Fruit fly (Drosophila melanogaster) whole organism, wandering third instar larva: Measurements from ENCODE around the gene dpp.

Source experiments
- CG32264 ChIP-seq: fragments of 200-800 bp; sonication (Bioruptor generic); optimal IDR thresholded peaks from 2 replicates; lab custom pipeline; 2016; ENCODE audit warnings: missing biosample characterization, missing genetic modification characterization
- Dfd ChIP-seq: fragments of >200 bp; optimal IDR thresholded peaks from 2 replicates; lab custom pipeline; 2017; ENCODE audit warnings: missing biosample characterization, missing genetic modification characterization
- Hnf4 ChIP-seq: fragments of 200-800 bp; sonication (Bioruptor generic); optimal IDR thresholded peaks from 2 replicates; lab custom pipeline; 2016; ENCODE audit warnings: missing biosample characterization, mild to moderate bottlenecking, missing genetic modification characterization
- Hr78 ChIP-seq: fragments of >200 bp; optimal IDR thresholded peaks from 2 replicates; lab custom pipeline; 2017; ENCODE audit warnings: missing biosample characterization, missing genetic modification characterization
- Myc ChIP-seq: fragments of >200 bp; optimal IDR thresholded peaks from 2 replicates; lab custom pipeline; 2017
- OdsH ChIP-seq: fragments of 200-800 bp; sonication (Bioruptor generic); optimal IDR thresholded peaks from 2 replicates; lab custom pipeline; 2016; ENCODE audit warnings: missing biosample characterization, mild to moderate bottlenecking, missing genetic modification characterization
- foxo ChIP-seq, 2 experiments: fragments of 200-800 bp; sonication (Bioruptor generic); optimal IDR thresholded peaks; 2 replicates in 1 of 2; 3 replicates in 1 of 2; lab custom pipeline; 2016 to 2017; ENCODE audit warnings: missing biosample characterization in 2 of 2, missing genetic modification characterization in 2 of 2
- fru ChIP-seq: fragments of 200-800 bp; sonication (Bioruptor generic); optimal IDR thresholded peaks from 3 replicates; lab custom pipeline; 2016; ENCODE audit warnings: missing biosample characterization, mild to moderate bottlenecking, missing genetic modification characterization
- lola ChIP-seq: fragments of >200 bp; optimal IDR thresholded peaks from 2 replicates; lab custom pipeline; 2017; ENCODE audit warnings: missing biosample characterization, missing genetic modification characterization
- pan ChIP-seq: fragments of >200 bp; optimal IDR thresholded peaks from 2 replicates; lab custom pipeline; 2017
- psq ChIP-seq: fragments of 200-800 bp; sonication (Bioruptor generic); optimal IDR thresholded peaks from 3 replicates; lab custom pipeline; 2017; ENCODE audit warnings: missing biosample characterization, mild to moderate bottlenecking, missing genetic modification characterization, moderate library complexity
- rgr ChIP-seq: fragments of 200-800 bp; sonication (Bioruptor generic); optimal IDR thresholded peaks from 3 replicates; lab custom pipeline; 2016; ENCODE audit warnings: missing biosample characterization, mild to moderate bottlenecking, missing genetic modification characterization
- usp ChIP-seq: fragments of >200 bp; optimal IDR thresholded peaks from 2 replicates; lab custom pipeline; 2017; ENCODE audit warnings: missing biosample characterization, missing genetic modification characterization

DNA sequence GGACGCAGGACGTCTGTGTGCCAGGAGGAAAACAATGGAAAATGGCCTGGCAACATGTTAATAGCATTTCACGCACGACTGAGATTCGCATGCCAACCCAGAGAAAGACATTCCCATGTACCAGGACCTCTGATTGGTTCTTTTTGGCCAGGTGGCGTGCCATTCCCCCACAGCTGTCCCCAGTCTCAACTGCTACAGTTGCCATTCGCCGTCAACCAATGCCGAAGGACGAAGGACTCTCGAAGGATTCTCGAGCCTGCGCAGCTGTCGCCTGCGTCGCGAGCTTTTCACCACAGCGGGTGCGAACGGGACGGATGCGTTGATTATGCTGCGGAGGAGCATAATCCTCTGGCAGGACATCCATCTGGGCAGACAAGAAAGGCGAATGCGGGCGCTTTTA, 28.3 kb upstream of the dpp start, which contains the start of gene VGlut:
- TF ChIP-seq psq = no peak
- TF ChIP-seq foxo (GFP tag; optimal IDR thresholded peaks at IDR 0.05; lab: Kevin White, UChicago) = no peak
- no peak for TF ChIP-seq rgr (GFP tag; lab: Kevin White, UChicago)
- TF ChIP-seq fru = no peak
- no peak for TF ChIP-seq Dfd
- TF ChIP-seq CG32264 (GFP tag; lab: Kevin White, UChicago) = no peak
- TF ChIP-seq Myc = no peak
- no peak for TF ChIP-seq OdsH (GFP tag; lab: Kevin White, UChicago)
- no peak for TF ChIP-seq Hnf4 (GFP tag; lab: Kevin White, UChicago)
- TF ChIP-seq pan = no peak
- TF ChIP-seq lola (GFP tag; lab: Kevin White, UChicago) = no peak
- TF ChIP-seq Hr78 (GFP tag; lab: Kevin White, UChicago) = no peak
- TF ChIP-seq usp (GFP tag; lab: Kevin White, UChicago) = no peak
